Worm (Caenorhabditis elegans): ENCODE data around the gene sru-8.

The sru-8 gene

ce11 chrV:9835945-9836344 lies 7.7 kb upstream of the sru-8 start, which contains the start of gene sru-38:
TSS of gene sru-38 (minus strand) at chrV:9836045.
- TF ChIP-seq ceh-83 (GFP tag; optimal IDR thresholded peaks at IDR 0.05) (no peak), snpc-4 (tag; optimal IDR thresholded peaks at IDR 0.05) (no peak), unc-62 (GFP tag; optimal IDR thresholded peaks at IDR 0.05) (no peak), bed-3 (GFP tag; optimal IDR thresholded peaks at IDR 0.05) (no peak), mep-1 (tag; optimal IDR thresholded peaks at IDR 0.05) (no peak), lin-13 (tag; optimal IDR thresholded peaks at IDR 0.05) (no peak), hlh-1 (tag; optimal IDR thresholded peaks at IDR 0.05) (no peak), mab-5 (tag; optimal IDR thresholded peaks at IDR 0.05) (no peak), ces-1 (GFP tag; optimal IDR thresholded peaks at IDR 0.05) (no peak)

- TF ChIP-seq ces-1 (GFP tag; optimal IDR thresholded peaks at IDR 0.05) (no peak), blmp-1 (tag; optimal IDR thresholded peaks at IDR 0.05) (no peak), lsy-2 (tag; optimal IDR thresholded peaks at IDR 0.05) (no peak), nhr-76 (tag; optimal IDR thresholded peaks at IDR 0.05) (no peak), unc-39 (tag; optimal IDR thresholded peaks at IDR 0.05) (no peak), drap-1 (GFP tag; optimal IDR thresholded peaks at IDR 0.05) (no peak), nhr-237 (tag; optimal IDR thresholded peaks at IDR 0.05) (no peak), sem-2 (GFP tag; optimal IDR thresholded peaks at IDR 0.05) (no peak), ham-2 (GFP tag; optimal IDR thresholded peaks at IDR 0.05) (no peak), pha-4 (tag; optimal IDR thresholded peaks at IDR 0.05) (no peak), snpc-4 (tag; optimal IDR thresholded peaks at IDR 0.05) (no peak), nhr-2 (tag; optimal IDR thresholded peaks at IDR 0.05) (no peak), lin-32 (GFP tag; optimal IDR thresholded peaks at IDR 0.05) (no peak)
Observed at ce11 chrV:9837679-9838078, 6.0 kb upstream of the sru-8 start, which contains the start of gene srsx-21. TSS of gene srsx-21 (plus strand) at chrV:9837979.

DNA sequence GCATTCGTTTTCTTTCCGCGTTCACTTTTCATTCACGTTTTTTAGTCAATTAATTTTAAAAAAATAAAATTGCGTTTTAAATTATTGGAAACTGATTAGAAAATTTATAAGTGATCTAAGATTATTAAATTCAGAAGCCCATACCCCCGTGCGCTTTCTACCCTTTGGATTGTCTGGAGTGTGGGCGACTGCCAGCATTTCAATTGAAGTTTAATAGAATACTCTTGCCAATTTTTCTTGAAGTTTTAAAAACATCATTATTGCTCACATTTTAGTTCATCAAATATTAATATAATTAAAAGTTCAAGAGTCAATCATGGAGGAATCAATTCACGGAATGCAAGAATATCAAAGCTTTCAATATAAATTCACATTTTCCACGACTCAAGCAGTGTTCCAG lies 2.3 kb upstream of the sru-8 start, which contains the start of gene sru-36:
Gene sru-36, plus strand, starts transcription at position 301 of the 400 bp plus-strand sequence.
- no peak for TF ChIP-seq hlh-1 (tag; optimal IDR thresholded peaks at IDR 0.05)
- TF ChIP-seq unc-39 (tag; optimal IDR thresholded peaks at IDR 0.05): no peak
- TF ChIP-seq tbx-8 (GFP tag; optimal IDR thresholded peaks at IDR 0.05): no peak
- TF ChIP-seq lin-32 (GFP tag; optimal IDR thresholded peaks at IDR 0.05): no peak
- no peak for TF ChIP-seq bed-3 (GFP tag; optimal IDR thresholded peaks at IDR 0.05)
- TF ChIP-seq unc-62 (GFP tag; optimal IDR thresholded peaks at IDR 0.05): no peak
- TF ChIP-seq mab-5 (tag; optimal IDR thresholded peaks at IDR 0.05): no peak
- TF ChIP-seq flh-1 (GFP tag; optimal IDR thresholded peaks at IDR 0.05): no peak

- no peak for TF ChIP-seq ces-1 (GFP tag; optimal IDR thresholded peaks at IDR 0.05)
- no peak for TF ChIP-seq nhr-28 (tag; optimal IDR thresholded peaks at IDR 0.05)
- no peak for TF ChIP-seq bed-3 (GFP tag; optimal IDR thresholded peaks at IDR 0.05)
- no peak for TF ChIP-seq lin-32 (GFP tag; optimal IDR thresholded peaks at IDR 0.05)
- no peak for TF ChIP-seq nhr-237 (tag; optimal IDR thresholded peaks at IDR 0.05)
- TF ChIP-seq mep-1 (tag; optimal IDR thresholded peaks at IDR 0.05): no peak
- TF ChIP-seq flh-1 (GFP tag; optimal IDR thresholded peaks at IDR 0.05): no peak
- TF ChIP-seq hlh-1 (tag; optimal IDR thresholded peaks at IDR 0.05): no peak
- no peak for TF ChIP-seq elt-3 (tag; optimal IDR thresholded peaks at IDR 0.05)
- no peak for TF ChIP-seq drap-1 (GFP tag; optimal IDR thresholded peaks at IDR 0.05)
- TF ChIP-seq unc-39 (tag; optimal IDR thresholded peaks at IDR 0.05): no peak
- TF ChIP-seq nhr-12 (tag; optimal IDR thresholded peaks at IDR 0.05): no peak
- TF ChIP-seq cnd-1 (tag; optimal IDR thresholded peaks at IDR 0.05): no peak
- no peak for TF ChIP-seq tbx-8 (GFP tag; optimal IDR thresholded peaks at IDR 0.05)
Observed at ce11 chrV:9848576-9848975, 4.9 kb downstream of the sru-8 start.

DNA sequence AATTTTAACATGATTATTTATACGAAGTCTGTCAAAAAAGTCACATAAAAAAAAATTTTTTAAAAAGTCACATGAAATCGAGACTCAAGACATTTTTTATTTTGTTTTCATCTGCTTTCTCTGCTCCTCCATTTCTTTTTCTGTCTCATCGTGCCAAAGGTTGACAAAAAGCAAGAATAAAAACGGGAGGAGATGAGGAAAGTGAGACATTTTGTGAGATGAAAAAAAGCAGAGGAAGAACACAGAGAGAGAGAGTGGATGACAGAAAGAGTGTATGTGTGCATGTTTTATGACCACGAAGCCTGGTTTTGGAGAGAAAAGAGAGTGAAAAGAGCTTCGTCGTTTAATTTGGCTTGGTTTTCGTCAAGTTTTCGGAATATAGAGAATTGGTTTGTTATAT lies 10.1 kb downstream of the sru-8 start:
- TF ChIP-seq elt-3 (tag; optimal IDR thresholded peaks at IDR 0.05) (no peak), sptf-1 (tag; optimal IDR thresholded peaks at IDR 0.05) (no peak), zip-8 (tag; optimal IDR thresholded peaks at IDR 0.05) (no peak), lin-32 (GFP tag; optimal IDR thresholded peaks at IDR 0.05) (no peak), ceh-83 (GFP tag; optimal IDR thresholded peaks at IDR 0.05) (no peak), tbx-8 (GFP tag; optimal IDR thresholded peaks at IDR 0.05) (no peak), mls-2 (tag; optimal IDR thresholded peaks at IDR 0.05) (no peak), cnd-1 (tag; optimal IDR thresholded peaks at IDR 0.05) (no peak)
